Worm (Caenorhabditis elegans) whole organism, early embryonic: Measurements from ENCODE around the gene C16A11.5.

Experiments used
- B0310.2 ChIP-seq: sonication (generic microtip); optimal IDR thresholded peaks from 2 replicates; lab custom pipeline; 2016; ENCODE audit warnings: mild to moderate bottlenecking, missing genetic modification characterization, missing compliant biosample characterization
- F13C5.2 ChIP-seq: sonication (generic microtip); optimal IDR thresholded peaks from 2 replicates; lab custom pipeline; 2017; ENCODE audit warnings: mild to moderate bottlenecking, missing genetic modification characterization, inconsistent platforms, missing compliant biosample characterization
- aly-1 ChIP-seq: sonication (generic microtip); optimal IDR thresholded peaks from 2 replicates; lab custom pipeline; 2016; ENCODE audit warnings: missing genetic modification characterization, missing compliant biosample characterization
- ama-1 ChIP-seq: fragments of 150-350 bp; optimal IDR thresholded peaks from 2 replicates; lab custom pipeline; 2014
- ceh-13 ChIP-seq: fragments of 200-800 bp; sonication (Bioruptor generic); optimal IDR thresholded peaks from 2 replicates; lab custom pipeline; 2018; ENCODE audit warnings: mild to moderate bottlenecking, missing genetic modification characterization, missing compliant biosample characterization
- ceh-36 ChIP-seq: sonication (generic microtip); optimal IDR thresholded peaks from 2 replicates; lab custom pipeline; 2016; ENCODE audit warnings: missing genetic modification characterization, inconsistent platforms, missing compliant biosample characterization
- ets-7 ChIP-seq: sonication (generic microtip); optimal IDR thresholded peaks from 2 replicates; lab custom pipeline; 2016; ENCODE audit warnings: missing genotype, missing genetic modification characterization, missing compliant biosample characterization
- flt-1 ChIP-seq: fragments of 200-800 bp; sonication (Bioruptor generic); IDR thresholded peaks from 2 replicates; pipeline ENCODE4 v1.3.6; 2022; ENCODE audit warnings: missing genetic modification characterization, missing compliant biosample characterization
- hmbx-1 ChIP-seq: sonication (generic microtip); optimal IDR thresholded peaks from 2 replicates; lab custom pipeline; 2016; ENCODE audit warnings: mild to moderate bottlenecking, missing genetic modification characterization, missing compliant biosample characterization
- hmg-4 ChIP-seq: fragments of 200-800 bp; sonication (Bioruptor generic); optimal IDR thresholded peaks from 2 replicates; lab custom pipeline; 2018; ENCODE audit warnings: mild to moderate bottlenecking, missing genetic modification characterization, missing compliant biosample characterization
- hnd-1 ChIP-seq: sonication (generic microtip); optimal IDR thresholded peaks from 2 replicates; lab custom pipeline; 2016; ENCODE audit warnings: missing genetic modification characterization, missing compliant biosample characterization
- pes-1 ChIP-seq: fragments of 200-800 bp; sonication (Bioruptor generic); IDR thresholded peaks from 2 replicates; pipeline ENCODE4 v1.3.6; 2022; ENCODE audit warnings: missing genetic modification reagents, missing genetic modification characterization, missing compliant biosample characterization
- scrt-1 ChIP-seq: fragments of 200-800 bp; sonication (Bioruptor generic); IDR thresholded peaks from 2 replicates; pipeline ENCODE4 v1.3.6; 2022; ENCODE audit warnings: missing genetic modification characterization, missing compliant biosample characterization
- sea-1 ChIP-seq: fragments of 200-800 bp; sonication (Bioruptor generic); conservative IDR thresholded peaks from 2 replicates; pipeline ENCODE4 v1.3.6; 2022; ENCODE audit warnings: missing genetic modification characterization, missing compliant biosample characterization
- tbx-11 ChIP-seq: fragments of 200-800 bp; sonication (Bioruptor generic); IDR thresholded peaks from 2 replicates; pipeline ENCODE4 v1.3.6; 2022; ENCODE audit warnings: missing genetic modification characterization, missing compliant biosample characterization
- tbx-37 ChIP-seq: fragments of 200-800 bp; sonication (Bioruptor generic); conservative IDR thresholded peaks from 2 replicates; pipeline ENCODE4 v1.3.6; 2022; ENCODE audit warnings: missing genetic modification reagents, missing genetic modification characterization, missing compliant biosample characterization
- tra-4 ChIP-seq: sonication (generic microtip); optimal IDR thresholded peaks from 2 replicates; lab custom pipeline; 2017; ENCODE audit warnings: missing genetic modification characterization, missing compliant biosample characterization

The C16A11.5 gene

DNA sequence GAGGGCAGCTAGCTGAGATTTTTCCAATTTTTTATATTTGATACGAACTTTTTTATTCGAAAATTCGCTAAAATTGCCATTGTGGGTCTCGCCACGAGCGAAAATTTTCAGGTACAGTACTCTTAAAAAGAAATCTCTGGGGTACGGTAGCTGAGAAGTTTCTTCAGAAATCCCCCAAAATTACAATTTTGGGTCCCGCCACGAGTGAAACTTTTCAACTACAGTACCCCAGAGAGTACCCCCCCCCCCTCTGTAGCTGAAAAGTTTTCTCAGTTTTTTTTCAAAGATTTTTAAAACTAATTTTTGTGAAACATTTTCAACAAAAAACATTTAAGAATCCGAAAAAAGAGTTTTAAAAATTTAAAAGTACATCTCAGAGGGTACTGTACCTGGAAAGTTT is 21.9 kb downstream of the C16A11.5 start:
- TF ChIP-seq flt-1 (GFP tag; lab: Robert Waterston, UW) (no peak), tbx-37 (GFP tag; lab: Robert Waterston, UW) (no peak), B0310.2 (tag; lab: Kevin White, UChicago) (no peak), hnd-1 (no peak)

DNA sequence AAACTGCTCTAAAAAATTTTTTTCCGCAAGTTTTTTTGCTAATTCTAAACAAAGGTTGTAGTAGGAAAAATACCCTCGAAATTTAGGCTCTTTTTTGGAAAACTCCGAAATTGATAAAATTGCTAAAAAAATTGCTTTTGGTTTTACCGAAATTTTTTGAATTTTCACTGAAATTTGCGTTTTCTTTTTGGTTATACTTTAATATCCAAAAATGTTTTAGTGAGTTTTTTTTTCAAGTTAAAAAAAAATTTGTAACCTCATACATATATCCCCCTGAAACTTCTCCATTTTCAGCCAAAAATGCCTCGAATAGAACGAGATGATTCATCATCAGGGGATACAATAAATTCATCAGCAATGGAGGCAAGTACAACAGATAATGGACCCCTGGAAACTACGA is 23.8 kb downstream of the C16A11.5 start, which contains the start of gene gpa-11:
Gene gpa-11 (plus strand): TSS at position 301 of the 400 bp plus-strand sequence.
- TF ChIP-seq tbx-37 (GFP tag; lab: Robert Waterston, UW) (no peak), hmg-4 (GFP tag; lab: Kevin White, UChicago) (no peak), ceh-13 (no peak), scrt-1 (no peak), hmbx-1 (no peak), flt-1 (GFP tag; lab: Robert Waterston, UW) (no peak), tra-4 (tag; lab: Kevin White, UChicago) (no peak), sea-1 (no peak), tbx-11 (GFP tag; lab: Robert Waterston, UW) (no peak), ceh-36 (tag; lab: Kevin White, UChicago) (no peak), ama-1 (lab: Kevin White, UChicago) (no peak), ets-7 (tag; lab: Kevin White, UChicago) (no peak)

DNA sequence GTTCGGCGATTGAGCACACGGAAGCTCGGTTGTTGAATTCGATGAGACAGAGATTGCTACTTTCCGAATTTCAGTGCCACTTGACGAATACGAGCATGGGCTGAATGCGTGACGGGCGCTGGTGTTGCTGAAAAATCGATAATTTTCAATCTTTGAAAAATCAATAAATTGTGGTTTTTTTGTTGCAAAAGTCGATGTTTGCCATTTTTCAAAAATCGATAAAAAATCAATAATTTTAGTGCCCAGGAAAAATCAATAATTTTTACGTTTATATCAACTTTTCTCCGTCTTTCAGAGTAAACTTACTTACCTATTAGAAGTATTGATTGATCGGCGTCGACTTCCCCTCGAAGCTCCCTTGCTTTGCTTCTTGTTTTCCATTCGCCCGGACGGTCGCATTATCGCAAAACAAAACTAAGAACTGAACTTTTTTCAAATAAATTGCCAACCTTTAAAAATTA is 33.5 kb downstream of the C16A11.5 start, which contains the start of gene C16A11.7:
Gene C16A11.7 (minus strand): TSS at position 411 of the 461 bp plus-strand sequence.
- TF ChIP-seq scrt-1, result no peak
- no peak for TF ChIP-seq F13C5.2 (tag; lab: Kevin White, UChicago)

DNA sequence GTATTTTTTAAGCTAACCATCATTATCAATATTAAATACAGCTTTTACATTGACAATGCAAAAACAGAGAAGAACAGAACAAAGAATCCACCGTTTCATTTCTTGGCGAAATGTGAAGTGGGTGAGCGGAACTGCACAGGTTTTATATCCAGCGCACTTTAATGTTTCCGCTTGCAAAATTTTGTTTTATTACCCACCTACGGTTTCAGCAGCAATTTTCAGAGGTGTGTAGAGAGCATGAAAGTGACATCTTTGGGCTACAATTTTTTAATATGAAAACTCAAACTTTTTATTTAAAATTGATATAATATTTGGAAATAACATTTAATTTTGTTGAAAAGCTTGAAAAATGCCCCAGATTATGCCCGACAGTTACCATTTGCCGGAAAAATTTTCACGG is 35.6 kb downstream of the C16A11.5 start, which contains the start of gene clec-135:
Gene clec-135 (minus strand): TSS at position 101 of the 400 bp plus-strand sequence.
- no peak for TF ChIP-seq flt-1 (GFP tag; lab: Robert Waterston, UW)
- no peak for TF ChIP-seq hnd-1
- TF ChIP-seq tra-4 (tag; lab: Kevin White, UChicago), result no peak
- no peak for TF ChIP-seq sea-1
- no peak for TF ChIP-seq ceh-36 (tag; lab: Kevin White, UChicago)
- TF ChIP-seq hmbx-1, result no peak
- no peak for TF ChIP-seq B0310.2 (tag; lab: Kevin White, UChicago)
- TF ChIP-seq ets-7 (tag; lab: Kevin White, UChicago), result no peak
- TF ChIP-seq tbx-11 (GFP tag; lab: Robert Waterston, UW), result no peak
- TF ChIP-seq aly-1, result no peak
- TF ChIP-seq ceh-13, result no peak
- TF ChIP-seq pes-1 (GFP tag; lab: Robert Waterston, UW), result no peak
- TF ChIP-seq ama-1 (lab: Kevin White, UChicago), result no peak
- TF ChIP-seq tbx-37 (GFP tag; lab: Robert Waterston, UW), result no peak
- no peak for TF ChIP-seq hmg-4 (GFP tag; lab: Kevin White, UChicago)
- TF ChIP-seq scrt-1, result no peak
- TF ChIP-seq F13C5.2 (tag; lab: Kevin White, UChicago), result no peak

DNA sequence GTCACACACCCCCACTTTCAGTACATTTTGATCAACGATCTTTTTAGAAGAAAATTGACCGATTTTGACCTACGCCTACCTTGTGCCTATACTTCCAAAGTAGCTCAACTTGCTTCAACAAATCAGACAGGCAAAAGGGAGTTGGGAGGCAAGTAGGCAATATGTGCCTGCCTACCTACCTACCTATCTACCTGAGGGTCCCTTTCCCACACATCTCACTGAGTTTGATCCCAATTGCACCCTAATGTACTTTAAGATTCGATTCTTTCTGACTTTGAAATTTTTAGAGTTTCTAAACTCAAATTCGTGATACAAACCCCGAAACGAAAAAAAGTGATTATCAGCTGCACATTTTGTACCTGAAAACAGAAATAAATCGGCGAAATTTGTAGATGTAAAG is 44.6 kb downstream of the C16A11.5 start:
- TF ChIP-seq scrt-1 (no peak), ets-7 (tag; lab: Kevin White, UChicago) (no peak), aly-1 (no peak), flt-1 (GFP tag; lab: Robert Waterston, UW) (no peak), ama-1 (lab: Kevin White, UChicago) (no peak), pes-1 (GFP tag; lab: Robert Waterston, UW) (no peak), sea-1 (no peak), B0310.2 (tag; lab: Kevin White, UChicago) (no peak), ceh-13 (no peak), tra-4 (tag; lab: Kevin White, UChicago) (no peak), hmbx-1 (no peak), tbx-11 (GFP tag; lab: Robert Waterston, UW) (no peak), ceh-36 (tag; lab: Kevin White, UChicago) (no peak), hnd-1 (no peak), hmg-4 (GFP tag; lab: Kevin White, UChicago) (no peak), F13C5.2 (tag; lab: Kevin White, UChicago) (no peak), tbx-37 (GFP tag; lab: Robert Waterston, UW) (no peak)

DNA sequence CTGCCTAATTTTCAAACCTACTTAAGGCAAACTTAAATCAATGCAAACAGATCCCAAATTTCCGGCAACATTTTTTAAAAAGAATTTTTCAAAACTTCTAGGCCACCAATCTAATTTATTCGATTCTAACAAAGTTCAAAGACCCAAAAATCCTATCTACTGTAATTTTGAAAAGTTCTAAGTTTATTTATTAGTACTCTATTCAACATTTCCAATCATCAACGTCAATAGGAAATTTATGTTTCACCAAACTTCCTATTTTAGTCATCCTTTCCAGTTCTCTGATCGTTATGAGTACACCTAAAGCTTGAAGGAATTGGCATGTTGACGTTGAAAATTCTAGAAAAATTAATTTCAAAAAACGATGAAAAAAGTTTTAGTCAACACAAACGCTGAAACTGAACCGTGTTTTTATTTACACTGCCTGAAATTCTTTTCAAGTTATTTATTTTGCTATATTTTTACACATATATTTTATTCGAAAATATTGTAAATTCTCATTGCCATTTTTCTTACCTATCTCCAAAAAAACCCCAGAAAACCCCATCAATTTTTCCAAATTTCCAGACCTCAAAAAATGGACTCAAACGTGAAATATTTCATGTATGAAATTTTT is 52.6 kb downstream of the C16A11.5 start, which contains the start of gene npr-42:
Gene npr-42 (plus strand): TSS at position 566 of the 616 bp plus-strand sequence.
- no peak for TF ChIP-seq ceh-36 (tag; lab: Kevin White, UChicago)
- no peak for TF ChIP-seq hnd-1
- TF ChIP-seq ceh-13, result no peak
- no peak for TF ChIP-seq tbx-37 (GFP tag; lab: Robert Waterston, UW)
